Worm (Caenorhabditis elegans) whole organism, L3 larva: ENCODE measurements around the gene osm-1.

ENCODE experiments used
- ZK546.5 ChIP-seq: sonication (generic microtip); optimal IDR thresholded peaks from 2 replicates; lab custom pipeline; 2017; ENCODE audit warnings: missing biosample characterization, missing genetic modification characterization
- aly-2 ChIP-seq: fragments of 150-350 bp; optimal IDR thresholded peaks from 2 replicates; lab custom pipeline; 2014; ENCODE audit warnings: missing biosample characterization, missing genetic modification characterization
- ceh-82 ChIP-seq: fragments of 150-350 bp; optimal IDR thresholded peaks from 2 replicates; lab custom pipeline; 2014; ENCODE audit warnings: missing biosample characterization, missing genetic modification characterization
- ceh-9 ChIP-seq: sonication (generic microtip); optimal IDR thresholded peaks from 2 replicates; lab custom pipeline; 2018; ENCODE audit warnings: missing biosample characterization, missing genetic modification characterization
- daf-12 ChIP-seq: fragments of 150-350 bp; optimal IDR thresholded peaks from 2 replicates; lab custom pipeline; 2014; ENCODE audit warnings: missing biosample characterization, missing genetic modification reagents, missing genetic modification characterization
- egl-27 ChIP-seq: sonication (generic microtip); optimal IDR thresholded peaks from 4 replicates; lab custom pipeline; 2017; ENCODE audit warnings: missing biosample characterization, missing genetic modification reagents, missing genetic modification characterization
- egl-5 ChIP-seq: fragments of 150-350 bp; optimal IDR thresholded peaks from 2 replicates; lab custom pipeline; 2017; ENCODE audit warnings: missing biosample characterization, missing genetic modification reagents, missing genetic modification characterization, inconsistent platforms
- elt-1 ChIP-seq: fragments of 150-350 bp; optimal IDR thresholded peaks from 2 replicates; lab custom pipeline; 2014; ENCODE audit warnings: missing biosample characterization, missing genetic modification characterization
- elt-2 ChIP-seq: sonication (generic microtip); optimal IDR thresholded peaks from 2 replicates; lab custom pipeline; 2016; ENCODE audit warnings: missing genetic modification reagents, mild to moderate bottlenecking, missing genetic modification characterization, missing compliant biosample characterization
- elt-3 ChIP-seq, 3 experiments: fragments of 150-350 bp in 1 of 3; sonication (generic microtip) in 2 of 3; optimal IDR thresholded peaks; 2 replicates in 2 of 3; 4 replicates in 1 of 3; lab custom pipeline; 2014 to 2017; ENCODE audit warnings: missing biosample characterization in 3 of 3, missing genetic modification characterization in 3 of 3
- eor-1 ChIP-seq, 2 experiments: fragments of 150-350 bp; optimal IDR thresholded peaks; 2 replicates each; lab custom pipeline; 2014 to 2018; ENCODE audit warnings: missing biosample characterization in 2 of 2, missing genetic modification characterization in 2 of 2
- hmg-11 ChIP-seq: sonication (generic microtip); optimal IDR thresholded peaks from 2 replicates; lab custom pipeline; 2016; ENCODE audit warnings: missing genetic modification characterization, missing compliant biosample characterization
- jun-1 ChIP-seq: fragments of 150-350 bp; optimal IDR thresholded peaks from 2 replicates; lab custom pipeline; 2014; ENCODE audit warnings: missing biosample characterization, missing genetic modification reagents, missing genetic modification characterization
- lin-39 ChIP-seq: fragments of 150-350 bp; optimal IDR thresholded peaks from 2 replicates; lab custom pipeline; 2018; ENCODE audit warnings: missing biosample characterization, missing genetic modification reagents, missing genetic modification characterization
- mdl-1 ChIP-seq: fragments of 150-350 bp; optimal IDR thresholded peaks from 2 replicates; lab custom pipeline; 2014; ENCODE audit warnings: missing biosample characterization, missing genetic modification characterization
- mml-1 ChIP-seq: fragments of 150-350 bp; sonication (generic microtip); optimal IDR thresholded peaks from 3 replicates; lab custom pipeline; 2014; ENCODE audit warnings: missing biosample characterization, missing genetic modification characterization
- nfya-1 ChIP-seq: sonication (generic microtip); optimal IDR thresholded peaks from 2 replicates; lab custom pipeline; 2017; ENCODE audit warnings: missing genetic modification characterization, mild to moderate bottlenecking, missing compliant biosample characterization, antibody characterized with exemption, moderate library complexity; ENCODE audit not compliant: insufficient read depth
- nhr-12 ChIP-seq: fragments of 150-350 bp; optimal IDR thresholded peaks from 2 replicates; lab custom pipeline; 2014; ENCODE audit warnings: missing biosample characterization, missing genetic modification characterization
- nhr-23 ChIP-seq: fragments of 150-350 bp; optimal IDR thresholded peaks from 2 replicates; lab custom pipeline; 2014; ENCODE audit warnings: missing biosample characterization, missing genetic modification reagents, missing genetic modification characterization
- nhr-237 ChIP-seq: fragments of 150-350 bp; optimal IDR thresholded peaks from 2 replicates; lab custom pipeline; 2014; ENCODE audit warnings: missing biosample characterization, missing genetic modification characterization
- nhr-25 ChIP-seq: sonication (generic microtip); optimal IDR thresholded peaks from 2 replicates; lab custom pipeline; 2017; ENCODE audit warnings: missing biosample characterization, missing genetic modification characterization
- nhr-43 ChIP-seq: sonication (generic microtip); optimal IDR thresholded peaks from 2 replicates; lab custom pipeline; 2016; ENCODE audit warnings: mild to moderate bottlenecking, missing genetic modification characterization, missing compliant biosample characterization; ENCODE audit not compliant: poor library complexity, severe bottlenecking
- pha-4 ChIP-seq: fragments of 150-350 bp; optimal IDR thresholded peaks from 2 replicates; lab custom pipeline; 2014; ENCODE audit warnings: missing biosample characterization, missing genetic modification reagents, missing genetic modification characterization
- pqm-1 ChIP-seq: fragments of 150-350 bp; optimal IDR thresholded peaks from 2 replicates; lab custom pipeline; 2017; ENCODE audit warnings: missing biosample characterization, missing genetic modification characterization, inconsistent platforms
- snpc-4 ChIP-seq: fragments of 150-350 bp; optimal IDR thresholded peaks from 2 replicates; lab custom pipeline; 2014; ENCODE audit warnings: missing biosample characterization, missing genetic modification characterization
- unc-39 ChIP-seq: sonication (generic microtip); optimal IDR thresholded peaks from 4 replicates; lab custom pipeline; 2017; ENCODE audit warnings: missing biosample characterization, missing genetic modification characterization
- ztf-11 ChIP-seq: fragments of 150-350 bp; optimal IDR thresholded peaks from 2 replicates; lab custom pipeline; 2014; ENCODE audit warnings: missing biosample characterization, missing genetic modification characterization

osm-1 gene

DNA sequence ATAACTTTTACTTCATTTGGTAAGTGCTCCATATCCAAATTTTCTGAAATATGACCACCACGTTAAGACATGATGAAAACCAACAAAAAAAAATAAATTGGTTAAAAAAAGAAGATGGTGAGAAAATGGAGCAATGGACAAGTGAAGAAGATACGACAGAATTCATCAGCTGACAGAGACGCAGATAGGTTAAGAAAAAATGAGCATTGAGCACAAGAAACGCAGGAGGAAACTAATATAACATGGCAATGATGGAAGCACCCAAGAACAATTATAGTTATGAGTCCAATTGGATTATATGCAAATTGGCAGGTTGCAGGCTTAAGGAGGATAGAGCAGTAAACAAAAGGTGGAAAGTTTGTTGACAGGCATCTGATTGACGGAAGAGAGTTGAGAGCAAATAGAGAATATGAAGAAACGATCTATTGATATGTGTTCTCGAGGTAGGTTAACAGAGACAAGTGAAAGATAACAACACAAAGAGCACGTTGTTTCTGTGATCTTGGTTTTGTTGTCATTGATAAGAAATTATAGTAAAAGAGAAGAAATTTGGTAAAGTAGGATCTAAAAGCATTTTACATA is 13.5 kb downstream of the osm-1 start, which contains the start of gene K08B5.2:
K08B5.2 (minus strand) TSS at position 43 of the 582 bp plus-strand sequence.
- TF ChIP-seq pha-4 (peak; percentile 83), elt-2 (tag; lab: Kevin White, UChicago) (peak; percentile 72), mdl-1 (tag; lab: Kevin White, UChicago) (no peak), nfya-1 (tag; lab: Kevin White, UChicago) (peak; percentile 29), pqm-1 (tag; lab: Kevin White, UChicago) (peak; percentile 58)

- TF ChIP-seq nhr-25 (peak; percentile 94), aly-2 (no peak), elt-1 (peak; percentile 96), elt-2 (tag; lab: Kevin White, UChicago) (no peak), ZK546.5 (tag; lab: Kevin White, UChicago) (no peak), egl-5 (tag; lab: Kevin White, UChicago) (no peak)
These were observed 15.3 kb downstream of the osm-1 start for ce11 chrX:16555726-16556125.

ce11 chrX:16558117-16558516 is 17.6 kb downstream of the osm-1 start, which contains the start of gene K08B5.1:
Gene K08B5.1 (plus strand): TSS chrX:16558434.
- no peak for TF ChIP-seq pha-4
- no peak for TF ChIP-seq egl-5 (tag; lab: Kevin White, UChicago)
- peak; percentile 57 for TF ChIP-seq nhr-43 (tag; lab: Kevin White, UChicago)
- TF ChIP-seq nhr-237 (tag; lab: Kevin White, UChicago) = no peak
- TF ChIP-seq ZK546.5 (tag; lab: Kevin White, UChicago) = no peak
- no peak for TF ChIP-seq elt-1
- no peak for TF ChIP-seq lin-39 (tag; lab: Kevin White, UChicago)
- no peak for TF ChIP-seq elt-2 (tag; lab: Kevin White, UChicago)
- peak; percentile 0 for TF ChIP-seq nhr-23 (tag; lab: Kevin White, UChicago)
- TF ChIP-seq ztf-11 = no peak
- TF ChIP-seq unc-39 = no peak
- TF ChIP-seq, all 47 proteins: peak for 2

ce11 chrX:16558776-16559175 is 18.3 kb downstream of the osm-1 start:
- TF ChIP-seq pha-4 = peak; percentile 58
- TF ChIP-seq eor-1 (tag; optimal IDR thresholded peaks at IDR 0.05; lab: Kevin White, UChicago) = no peak
- TF ChIP-seq daf-12 (tag; lab: Kevin White, UChicago) = no peak
- no peak for TF ChIP-seq snpc-4 (tag; lab: Kevin White, UChicago)
- TF ChIP-seq nhr-12 (tag; lab: Kevin White, UChicago) = no peak
- TF ChIP-seq nhr-43 (tag; lab: Kevin White, UChicago) = no peak
- TF ChIP-seq hmg-11 (tag; lab: Kevin White, UChicago) = peak; percentile 1
- TF ChIP-seq elt-2 (tag; lab: Kevin White, UChicago) = peak; percentile 19
- TF ChIP-seq nhr-25 = peak; percentile 48
- TF ChIP-seq jun-1 = no peak
- peak; percentile 14 for TF ChIP-seq nfya-1 (tag; lab: Kevin White, UChicago)
- no peak for TF ChIP-seq ceh-82 (tag; lab: Kevin White, UChicago)
- no peak for TF ChIP-seq elt-3 (tag; optimal IDR thresholded peaks at IDR 0.05; lab: Kevin White, UChicago)
- TF ChIP-seq ceh-9 = no peak
- no peak for TF ChIP-seq egl-27 (tag; lab: Kevin White, UChicago)
- TF ChIP-seq mml-1 = no peak

ce11 chrX:16559387-16559786 is 18.9 kb downstream of the osm-1 start:
- TF ChIP-seq nhr-43 (tag; lab: Kevin White, UChicago) (peak; percentile 7), nhr-23 (tag; lab: Kevin White, UChicago) (peak; percentile 54), nfya-1 (tag; lab: Kevin White, UChicago) (no peak)
- TF ChIP-seq, all 47 proteins: peak for 2

- peak; percentile 40 for TF ChIP-seq nhr-25
- no peak for TF ChIP-seq nhr-23 (tag; lab: Kevin White, UChicago)
- TF ChIP-seq, all 47 proteins: peak for 1
These were observed 20.4 kb downstream of the osm-1 start for ce11 chrX:16560895-16561294.
